Fruit fly (Drosophila melanogaster): Measurements from ENCODE around the gene CG1265.

Gene CG1265

DNA sequence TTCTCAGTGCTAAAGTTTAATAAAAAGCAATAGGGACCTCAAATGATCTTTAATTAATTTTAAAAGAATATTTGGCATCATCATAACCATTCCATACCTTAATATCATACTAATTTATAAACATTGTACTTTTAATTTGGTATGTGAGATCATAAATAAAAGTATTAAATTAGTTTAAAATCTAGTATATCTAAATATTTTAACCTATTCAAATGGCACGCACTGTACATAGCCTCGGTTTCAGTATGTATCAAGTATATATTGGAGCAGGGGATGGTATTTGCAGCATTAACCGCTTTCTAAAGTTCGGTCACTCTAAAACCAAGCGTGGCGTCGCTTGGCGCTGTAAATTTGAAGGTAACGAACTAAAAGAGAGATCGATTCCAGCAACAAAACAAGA is 12.1 kb upstream of the CG1265 start, which contains the start of gene pav (continued):
- TF ChIP-seq CHES-1-like (GFP tag; optimal IDR thresholded peaks at IDR 0.05) (no peak), aop (GFP tag; IDR thresholded peaks at IDR 0.05) (no peak), inv (GFP tag; IDR thresholded peaks at IDR 0.05; ENCODE audit: partially characterized antibody) (no peak), Fer1 (GFP tag; optimal IDR thresholded peaks at IDR 0.05) (no peak), zen (tag; optimal IDR thresholded peaks at IDR 0.05) (peak; percentile 48), Side (GFP tag; optimal IDR thresholded peaks at IDR 0.05) (no peak), so (GFP tag; IDR thresholded peaks at IDR 0.05) (peak; percentile 47; the same call in 1 of the 3 replicates), bbx (GFP tag; IDR thresholded peaks at IDR 0.05; ENCODE audit: partially characterized antibody) (no peak), vvl (GFP tag; IDR thresholded peaks at IDR 0.05) (peak; percentile 70), dmrt11E (tag; optimal IDR thresholded peaks at IDR 0.05) (peak; percentile 35), CG18476 (GFP tag; optimal IDR thresholded peaks at IDR 0.05) (peak; percentile 16), CG10366 (GFP tag; IDR thresholded peaks at IDR 0.05) (peak; percentile 30), CG4730 (GFP tag; IDR thresholded peaks at IDR 0.05) (peak; percentile 44; the same call in 1 of the 2 replicates), CG2120 (GFP tag; optimal IDR thresholded peaks at IDR 0.05) (peak; percentile 41), bowl (GFP tag; IDR thresholded peaks at IDR 0.05) (no peak), ftz-f1 (GFP tag; optimal IDR thresholded peaks at IDR 0.05) (peak; percentile 46), NFAT (GFP tag; IDR thresholded peaks at IDR 0.05) (peak; percentile 19; the same call in 1 of the 2 replicates), Elba2 (GFP tag; optimal IDR thresholded peaks at IDR 0.05) (peak; percentile 9), Stat92E (GFP tag; optimal IDR thresholded peaks at IDR 0.05) (peak in 1 of 3 experiments; percentile 42), CG32532 (GFP tag; IDR thresholded peaks at IDR 0.05) (peak; percentile 82), lmd (GFP tag; IDR thresholded peaks at IDR 0.05) (peak; percentile 58), az2 (GFP tag; optimal IDR thresholded peaks at IDR 0.05) (peak; percentile 1), nerfin-1 (tag; optimal IDR thresholded peaks at IDR 0.05) (peak; percentile 44), CoRest (tag; optimal IDR thresholded peaks at IDR 0.05) (peak; percentile 70), ind (GFP tag; optimal IDR thresholded peaks at IDR 0.05) (peak; percentile 31), CG6175 (GFP tag; IDR thresholded peaks at IDR 0.05) (no peak), Dp (GFP tag; optimal IDR thresholded peaks at IDR 0.05) (peak; percentile 92), CG3847 (GFP tag; IDR thresholded peaks at IDR 0.05) (peak; percentile 63; the same call in 1 of the 2 replicates), CG30403 (GFP tag; optimal IDR thresholded peaks at IDR 0.05) (peak; percentile 54)

dm6 chr3L:4252121-4252861 is 2.3 kb upstream of the CG1265 start:
- TF ChIP-seq CG6175 (GFP tag; IDR thresholded peaks at IDR 0.05) (no peak), Atf-2 (GFP tag; optimal IDR thresholded peaks at IDR 0.05) (peak; percentile 20), CG15479 (GFP tag; optimal IDR thresholded peaks at IDR 0.05) (peak; percentile 35), CG14014 (GFP tag; IDR thresholded peaks at IDR 0.05) (no peak), z (GFP tag; IDR thresholded peaks at IDR 0.05) (no peak), sna (GFP tag; IDR thresholded peaks at IDR 0.05; ENCODE audit: partially characterized antibody) (no peak), CG13287 (GFP tag; IDR thresholded peaks at IDR 0.05; ENCODE audit: partially characterized antibody) (no peak), kay (GFP tag; optimal IDR thresholded peaks at IDR 0.05) (no peak), vvl (GFP tag; IDR thresholded peaks at IDR 0.05) (no peak), CG4360 (GFP tag; IDR thresholded peaks at IDR 0.05) (peak; percentile 99), CG6254 (GFP tag; optimal IDR thresholded peaks at IDR 0.05) (no peak), bsh (GFP tag; optimal IDR thresholded peaks at IDR 0.05) (no peak), CG9817 (tag; optimal IDR thresholded peaks at IDR 0.05) (no peak), nom (GFP tag; optimal IDR thresholded peaks at IDR 0.05) (peak; percentile 65), lola (GFP tag; optimal IDR thresholded peaks at IDR 0.05) (peak in 1 of 3 experiments; percentile 8), CG8359 (GFP tag; optimal IDR thresholded peaks at IDR 0.05; ENCODE audit: borderline replicate concordance) (no peak), ase (GFP tag; IDR thresholded peaks at IDR 0.05) (no peak), CG12071 (GFP tag; optimal IDR thresholded peaks at IDR 0.05) (no peak), Ptx1 (GFP tag; IDR thresholded peaks at IDR 0.05) (no peak), rib (GFP tag; IDR thresholded peaks at IDR 0.05) (no peak), CG3995 (GFP tag; optimal IDR thresholded peaks at IDR 0.05) (peak; percentile 92), CG13775 (GFP tag; optimal IDR thresholded peaks at IDR 0.05) (no peak)
